Fruit fly (Drosophila melanogaster) whole organism, prepupa: ENCODE results near the gene dpr3.

Experiments
- CG11294 ChIP-seq: fragments of 200-800 bp; sonication (Bioruptor generic); IDR thresholded peaks from 2 replicates; pipeline ENCODE4 v1.3.6; 2022; ENCODE audit warnings: missing biosample characterization, missing genetic modification characterization
- CG16779 ChIP-seq: fragments of 200-800 bp; sonication (Bioruptor generic); optimal IDR thresholded peaks from 3 replicates; lab custom pipeline; 2017; ENCODE audit warnings: missing biosample characterization, mild to moderate bottlenecking, missing genetic modification characterization
- Smox ChIP-seq: fragments of 200-800 bp; sonication (Bioruptor generic); optimal IDR thresholded peaks from 3 replicates; lab custom pipeline; 2016; ENCODE audit warnings: missing biosample characterization, missing genetic modification characterization
- Sox14 ChIP-seq: fragments of 200-800 bp; sonication (Bioruptor generic); optimal IDR thresholded peaks from 3 replicates; lab custom pipeline; 2016; ENCODE audit warnings: missing biosample characterization, missing genetic modification characterization
- topi ChIP-seq: fragments of 200-800 bp; sonication (Bioruptor generic); optimal IDR thresholded peaks from 3 replicates; lab custom pipeline; 2016; ENCODE audit warnings: missing biosample characterization, missing genetic modification characterization

DNA sequence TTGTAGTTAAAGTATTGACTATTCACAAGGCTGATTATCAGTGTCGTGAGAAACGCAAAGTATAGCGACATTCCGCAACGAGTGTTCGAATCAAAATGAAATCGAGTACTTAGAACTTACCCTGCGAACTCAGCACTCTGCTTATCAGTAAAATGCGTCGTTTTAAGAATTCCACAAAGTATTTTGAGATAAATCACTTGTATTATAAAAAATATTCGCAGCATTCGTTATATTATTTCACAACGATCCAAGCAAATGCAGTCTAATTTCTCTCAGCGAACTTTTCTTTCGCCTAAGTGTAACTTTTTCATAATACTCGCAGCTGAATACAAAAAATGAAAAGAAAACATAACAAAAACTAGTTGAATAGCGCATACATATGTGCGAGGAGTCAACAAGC, 19.5 kb upstream of the dpr3 start, which contains the start of gene CG4259:
- no peak for TF ChIP-seq Sox14 (GFP tag; lab: Kevin White, UChicago)
- TF ChIP-seq Smox, result no peak
- no peak for TF ChIP-seq CG11294 (GFP tag; lab: Robert Waterston, UW)
- TF ChIP-seq CG16779, result no peak
- TF ChIP-seq topi (GFP tag; lab: Kevin White, UChicago), result no peak
